Worm (Caenorhabditis elegans): ENCODE data around the gene dgk-1.

DNA sequence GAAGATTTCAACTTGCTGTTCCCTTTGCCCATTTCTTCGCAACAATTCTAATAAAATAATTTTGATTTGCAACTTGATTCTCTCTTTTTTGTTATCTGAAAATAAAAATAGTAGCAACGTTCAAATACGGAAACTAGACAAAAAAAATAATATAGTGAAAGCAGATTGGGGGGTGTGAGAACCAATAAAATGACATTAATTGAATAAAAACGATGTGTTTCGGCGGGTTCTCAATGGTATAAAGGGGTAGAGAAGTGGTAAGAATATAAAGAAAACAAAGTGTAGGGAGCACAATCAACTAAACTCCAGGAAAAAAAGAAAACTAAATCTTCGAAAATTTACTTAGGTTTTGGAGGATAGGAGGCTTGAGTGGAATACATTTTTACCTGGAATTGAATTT is 28.1 kb downstream of the dgk-1 start, which contains the start of gene ncs-1:
- TF ChIP-seq flh-1 (GFP tag; optimal IDR thresholded peaks at IDR 0.05) (no peak), bed-3 (GFP tag; optimal IDR thresholded peaks at IDR 0.05) (no peak), unc-62 (GFP tag; optimal IDR thresholded peaks at IDR 0.05) (no peak)
